Worm (Caenorhabditis elegans) whole organism, L1 larva: ENCODE data around the gene C17C3.11.

Experiments
- C04F5.9 ChIP-seq: sonication (generic microtip); optimal IDR thresholded peaks from 2 replicates; lab custom pipeline; 2016; ENCODE audit warnings: missing genetic modification characterization, missing compliant biosample characterization
- aly-2 ChIP-seq: fragments of 150-350 bp; optimal IDR thresholded peaks from 2 replicates; lab custom pipeline; 2014; ENCODE audit warnings: missing biosample characterization, missing genetic modification characterization
- ama-1 ChIP-seq: fragments of 150-350 bp; optimal IDR thresholded peaks from 2 replicates; lab custom pipeline; 2014
- blmp-1 ChIP-seq: fragments of 150-350 bp; optimal IDR thresholded peaks from 2 replicates; lab custom pipeline; 2014; ENCODE audit warnings: missing biosample characterization, missing genetic modification characterization
- ceh-8 ChIP-seq: fragments of 200-800 bp; sonication (Bioruptor generic); optimal IDR thresholded peaks from 2 replicates; lab custom pipeline; 2018; ENCODE audit warnings: mild to moderate bottlenecking, missing genetic modification characterization, moderate library complexity, missing compliant biosample characterization
- ceh-82 ChIP-seq, 3 experiments: fragments of 150-350 bp in 1 of 3; sonication (generic microtip) in 2 of 3; optimal IDR thresholded peaks; 2 replicates each; lab custom pipeline; 2014 to 2017; ENCODE audit warnings: missing biosample characterization in 3 of 3, missing genetic modification characterization in 3 of 3
- ceh-88 ChIP-seq: fragments of 200-800 bp; sonication (Bioruptor generic); IDR thresholded peaks from 2 replicates; pipeline ENCODE4 v1.3.6; 2022; ENCODE audit warnings: missing genetic modification characterization, missing compliant biosample characterization
- ceh-90 ChIP-seq: sonication (generic microtip); optimal IDR thresholded peaks from 2 replicates; lab custom pipeline; 2016; ENCODE audit warnings: missing genetic modification characterization, missing compliant biosample characterization
- dsc-1 ChIP-seq: sonication (generic microtip); optimal IDR thresholded peaks from 2 replicates; lab custom pipeline; 2016; ENCODE audit warnings: mild to moderate bottlenecking, missing genetic modification characterization, missing compliant biosample characterization
- efl-1 ChIP-seq, 4 experiments: fragments of 150-350 bp; optimal IDR thresholded peaks in 3 of 4; peaks in 1 of 4; 1 replicate in 1 of 4; 2 replicates in 3 of 4; lab custom pipeline; 2014; ENCODE audit warnings: missing biosample characterization in 2 of 4, missing genetic modification characterization in 2 of 4, missing genetic modification reagents in 2 of 4
- efl-3 ChIP-seq: fragments of 200-800 bp; sonication (Bioruptor generic); optimal IDR thresholded peaks from 2 replicates; lab custom pipeline; 2018; ENCODE audit warnings: mild to moderate bottlenecking, missing genetic modification characterization, missing compliant biosample characterization
- elt-2 ChIP-seq: sonication (generic microtip); optimal IDR thresholded peaks from 2 replicates; lab custom pipeline; 2016; ENCODE audit warnings: missing genetic modification characterization, mild to moderate bottlenecking, inconsistent platforms, missing compliant biosample characterization, missing genetic modification reagents
- elt-3 ChIP-seq, 6 experiments: fragments of 150-350 bp in 1 of 6; sonication (generic microtip); optimal IDR thresholded peaks; 2 replicates each; lab custom pipeline; 2017 to 2018; ENCODE audit warnings: missing biosample characterization in 6 of 6, missing genetic modification characterization in 6 of 6, inconsistent platforms in 1 of 6
- fkh-10 ChIP-seq: sonication (generic microtip); optimal IDR thresholded peaks from 2 replicates; lab custom pipeline; 2017; ENCODE audit warnings: missing biosample characterization, missing genetic modification reagents, missing genetic modification characterization
- fkh-4 ChIP-seq: sonication (generic microtip); optimal IDR thresholded peaks from 2 replicates; lab custom pipeline; 2016; ENCODE audit warnings: missing compliant biosample characterization, missing genetic modification characterization, borderline replicate concordance
- grh-1 ChIP-seq: fragments of 200-800 bp; sonication (Bioruptor generic); IDR thresholded peaks from 2 replicates; pipeline ENCODE4 v1.3.6; 2022; ENCODE audit warnings: missing genetic modification reagents, missing genetic modification characterization, missing compliant biosample characterization
- isw-1 ChIP-seq: fragments of 200-800 bp; sonication (Bioruptor generic); IDR thresholded peaks from 2 replicates; pipeline ENCODE4 v1.3.6; 2022; ENCODE audit warnings: missing genetic modification characterization, missing compliant biosample characterization
- jun-1 ChIP-seq: fragments of 150-350 bp; optimal IDR thresholded peaks from 2 replicates; lab custom pipeline; 2014; ENCODE audit warnings: missing biosample characterization, missing genetic modification reagents, missing genetic modification characterization
- lin-14 ChIP-seq: fragments of 200-800 bp; sonication (Bioruptor generic); optimal IDR thresholded peaks from 2 replicates; lab custom pipeline; 2018; ENCODE audit warnings: mild to moderate bottlenecking, missing genetic modification characterization, moderate library complexity, missing compliant biosample characterization
- lin-35 ChIP-seq, 2 experiments: fragments of 150-350 bp; optimal IDR thresholded peaks; 2 replicates each; lab custom pipeline; 2014; ENCODE audit warnings: missing biosample characterization in 2 of 2, missing genetic modification characterization in 2 of 2, missing genetic modification reagents in 2 of 2
- lir-3 ChIP-seq: sonication (generic microtip); optimal IDR thresholded peaks from 2 replicates; lab custom pipeline; 2016; ENCODE audit warnings: mild to moderate bottlenecking, missing genetic modification characterization, moderate library complexity, missing compliant biosample characterization; ENCODE audit not compliant: poor library complexity
- mdl-1 ChIP-seq, 2 experiments: fragments of 150-350 bp; optimal IDR thresholded peaks; 2 replicates each; lab custom pipeline; 2014 to 2017; ENCODE audit warnings: missing biosample characterization in 2 of 2, missing genetic modification characterization in 2 of 2, inconsistent platforms in 1 of 2
- nhr-11 ChIP-seq: fragments of 150-350 bp; optimal IDR thresholded peaks from 2 replicates; lab custom pipeline; 2014; ENCODE audit warnings: missing biosample characterization, missing genetic modification characterization
- nhr-20 ChIP-seq: sonication (generic microtip); optimal IDR thresholded peaks from 2 replicates; lab custom pipeline; 2016; ENCODE audit warnings: mild to moderate bottlenecking, missing genetic modification characterization, missing compliant biosample characterization
- nhr-28 ChIP-seq: fragments of 150-350 bp; optimal IDR thresholded peaks from 2 replicates; lab custom pipeline; 2014; ENCODE audit warnings: missing biosample characterization, missing genetic modification characterization
- nhr-76 ChIP-seq: sonication (generic microtip); optimal IDR thresholded peaks from 2 replicates; lab custom pipeline; 2017; ENCODE audit warnings: missing biosample characterization, missing genetic modification characterization
- pax-3 ChIP-seq: fragments of 200-800 bp; sonication (Bioruptor generic); optimal IDR thresholded peaks from 2 replicates; lab custom pipeline; 2018; ENCODE audit warnings: mild to moderate bottlenecking, missing genetic modification characterization, moderate library complexity, missing compliant biosample characterization
- pqm-1 ChIP-seq: sonication (generic microtip); optimal IDR thresholded peaks from 3 replicates; lab custom pipeline; 2017; ENCODE audit warnings: missing biosample characterization, missing genetic modification characterization
- sptf-1 ChIP-seq: fragments of 150-350 bp; optimal IDR thresholded peaks from 2 replicates; lab custom pipeline; 2014; ENCODE audit warnings: missing biosample characterization, missing genetic modification characterization
- swsn-7 ChIP-seq: sonication (generic microtip); optimal IDR thresholded peaks from 2 replicates; lab custom pipeline; 2016; ENCODE audit warnings: missing genetic modification characterization, missing compliant biosample characterization
- tlp-1 ChIP-seq: fragments of 150-350 bp; optimal IDR thresholded peaks from 2 replicates; lab custom pipeline; 2014; ENCODE audit warnings: missing biosample characterization, missing genetic modification characterization
- unc-30 ChIP-seq: sonication (generic microtip); optimal IDR thresholded peaks from 2 replicates; lab custom pipeline; 2017; ENCODE audit warnings: missing biosample characterization, missing genetic modification characterization
- unc-62 ChIP-seq: fragments of 150-350 bp; optimal IDR thresholded peaks from 2 replicates; lab custom pipeline; 2014; ENCODE audit warnings: missing biosample characterization, missing genetic modification reagents, missing genetic modification characterization
- unc-86 ChIP-seq: sonication (generic microtip); optimal IDR thresholded peaks from 2 replicates; lab custom pipeline; 2016; ENCODE audit warnings: missing genetic modification characterization, missing compliant biosample characterization
- zag-1 ChIP-seq: fragments of 150-350 bp; optimal IDR thresholded peaks from 2 replicates; lab custom pipeline; 2014; ENCODE audit warnings: missing biosample characterization, missing genetic modification characterization
- zip-4 ChIP-seq: fragments of 200-800 bp; sonication (Bioruptor generic); optimal IDR thresholded peaks from 2 replicates; lab custom pipeline; 2018; ENCODE audit warnings: mild to moderate bottlenecking, missing genetic modification characterization, moderate library complexity, missing compliant biosample characterization
- ztf-11 ChIP-seq, 2 experiments: sonication (generic microtip); optimal IDR thresholded peaks; 2 replicates each; lab custom pipeline; 2016 to 2017; ENCODE audit warnings: missing genetic modification characterization in 2 of 2, missing biosample characterization in 1 of 2, missing compliant biosample characterization in 1 of 2
- ztf-4 ChIP-seq: fragments of 150-350 bp; optimal IDR thresholded peaks from 2 replicates; lab custom pipeline; 2014; ENCODE audit warnings: missing biosample characterization, missing genetic modification characterization

Gene C17C3.11

ce11 chrII:5577060-5577459, 39.4 kb downstream of the C17C3.11 start (continued):
- TF ChIP-seq ceh-88 (GFP tag; lab: Robert Waterston, UW) (no peak), fkh-10 (GFP tag; lab: Kevin White, UChicago) (no peak), elt-3 (tag; optimal IDR thresholded peaks at IDR 0.05; lab: Kevin White, UChicago) (no peak), zag-1 (tag; lab: Kevin White, UChicago) (no peak), ama-1 (lab: Kevin White, UChicago) (no peak), mdl-1 (tag; optimal IDR thresholded peaks at IDR 0.05; lab: Kevin White, UChicago) (peak in 1 of 2 experiments; percentile 30), ceh-90 (tag; lab: Kevin White, UChicago) (no peak), isw-1 (GFP tag; lab: Robert Waterston, UW) (no peak), ceh-8 (no peak), ztf-4 (tag; lab: Kevin White, UChicago) (no peak), ceh-82 (tag; optimal IDR thresholded peaks at IDR 0.05; lab: Kevin White, UChicago) (peak in 1 of 3 experiments; percentile 6)

- TF ChIP-seq blmp-1 = no peak
Observed at ce11 chrII:5578035-5578434, 40.4 kb downstream of the C17C3.11 start, which contains the start of gene T25E4.1. T25E4.1 (plus strand) TSS chrII:5578335.

ce11 chrII:5578714-5579113, 41.1 kb downstream of the C17C3.11 start:
- TF ChIP-seq ceh-8 = no peak

DNA sequence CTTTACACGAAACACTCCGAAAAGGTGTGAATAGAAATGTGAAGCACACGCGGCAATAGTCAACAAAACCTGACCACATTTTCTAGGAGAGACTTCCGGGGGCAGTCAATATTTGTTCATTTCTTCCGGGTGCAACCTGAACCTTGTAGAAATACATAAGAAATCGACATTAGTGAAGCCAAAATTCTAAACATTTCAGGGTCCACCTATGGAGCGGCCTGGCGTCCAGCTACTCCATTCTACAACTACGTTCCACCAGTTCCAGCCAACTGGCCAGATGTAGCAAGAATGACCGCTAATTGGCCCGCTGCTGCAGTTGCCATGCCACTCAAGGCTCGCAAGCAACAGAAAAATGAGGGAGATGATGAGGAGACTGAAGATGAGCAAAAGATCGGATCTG, 41.6 kb downstream of the C17C3.11 start:
- TF ChIP-seq unc-86 (tag; lab: Kevin White, UChicago) (no peak), fkh-4 (tag; lab: Kevin White, UChicago) (no peak), C04F5.9 (no peak), unc-30 (tag; lab: Kevin White, UChicago) (no peak), efl-1 (optimal IDR thresholded peaks at IDR 0.05; lab: Kevin White, UChicago) (no peak), efl-1 (GFP tag; optimal IDR thresholded peaks at IDR 0.05 in 1 of 2; lab: Kevin White, UChicago) (no peak), ceh-8 (no peak), elt-3 (tag; optimal IDR thresholded peaks at IDR 0.05; lab: Kevin White, UChicago) (no peak), zip-4 (GFP tag; lab: Kevin White, UChicago) (no peak), nhr-28 (tag; lab: Kevin White, UChicago) (no peak), swsn-7 (tag; lab: Kevin White, UChicago) (no peak), unc-62 (GFP tag; lab: Kevin White, UChicago) (no peak), isw-1 (GFP tag; lab: Robert Waterston, UW) (no peak), nhr-76 (tag; lab: Kevin White, UChicago) (no peak), ztf-11 (tag; optimal IDR thresholded peaks at IDR 0.05; lab: Kevin White, UChicago) (no peak), sptf-1 (no peak), grh-1 (GFP tag; lab: Robert Waterston, UW) (no peak), ceh-90 (tag; lab: Kevin White, UChicago) (no peak)

- TF ChIP-seq efl-3 (GFP tag; lab: Kevin White, UChicago) = no peak
- TF ChIP-seq nhr-11 (tag; lab: Kevin White, UChicago) = no peak
- TF ChIP-seq swsn-7 (tag; lab: Kevin White, UChicago) = no peak
- TF ChIP-seq lir-3 (tag; lab: Kevin White, UChicago) = no peak
- TF ChIP-seq grh-1 (GFP tag; lab: Robert Waterston, UW) = no peak
- TF ChIP-seq tlp-1 (tag; lab: Kevin White, UChicago) = no peak
- no peak for TF ChIP-seq dsc-1 (tag; lab: Kevin White, UChicago)
- TF ChIP-seq nhr-28 (tag; lab: Kevin White, UChicago) = no peak
Observed at ce11 chrII:5582309-5582708, 44.7 kb downstream of the C17C3.11 start, which contains the start of gene T25E4.2. T25E4.2 (minus strand) TSS chrII:5582409.

ce11 chrII:5585788-5586187, 48.2 kb downstream of the C17C3.11 start, which contains the start of gene lys-8:
lys-8 (plus strand) TSS chrII:5586178.
- peak; percentile 92 for TF ChIP-seq pqm-1 (tag; lab: Kevin White, UChicago)
- no peak for TF ChIP-seq aly-2 (tag; lab: Kevin White, UChicago)
- TF ChIP-seq fkh-10 (GFP tag; lab: Kevin White, UChicago) = no peak
- TF ChIP-seq lin-35 (GFP tag; optimal IDR thresholded peaks at IDR 0.05; lab: Kevin White, UChicago) = peak in 1 of 2 experiments; percentile 25
- TF ChIP-seq lin-14 = peak; percentile 35
- TF ChIP-seq jun-1 (tag; lab: Kevin White, UChicago) = peak; percentile 13
- TF ChIP-seq elt-2 (tag; lab: Kevin White, UChicago) = peak; percentile 99
- TF ChIP-seq pax-3 (tag; lab: Kevin White, UChicago) = no peak
- peak; percentile 89 for TF ChIP-seq tlp-1 (tag; lab: Kevin White, UChicago)
- no peak for TF ChIP-seq unc-86 (tag; lab: Kevin White, UChicago)
- peak; percentile 28 for TF ChIP-seq nhr-20 (tag; lab: Kevin White, UChicago)
